Fruit fly (Drosophila melanogaster) whole organism, wandering third instar larva: Measurements from ENCODE around the gene Nep6.

Source experiments
- CG9705 ChIP-seq: fragments of 200-800 bp; sonication (Bioruptor generic); optimal IDR thresholded peaks from 2 replicates; lab custom pipeline; 2018; ENCODE audit warnings: missing biosample characterization, mild to moderate bottlenecking, missing genetic modification characterization
- Dfd ChIP-seq: fragments of >200 bp; optimal IDR thresholded peaks from 2 replicates; lab custom pipeline; 2017; ENCODE audit warnings: missing biosample characterization, missing genetic modification characterization

DNA sequence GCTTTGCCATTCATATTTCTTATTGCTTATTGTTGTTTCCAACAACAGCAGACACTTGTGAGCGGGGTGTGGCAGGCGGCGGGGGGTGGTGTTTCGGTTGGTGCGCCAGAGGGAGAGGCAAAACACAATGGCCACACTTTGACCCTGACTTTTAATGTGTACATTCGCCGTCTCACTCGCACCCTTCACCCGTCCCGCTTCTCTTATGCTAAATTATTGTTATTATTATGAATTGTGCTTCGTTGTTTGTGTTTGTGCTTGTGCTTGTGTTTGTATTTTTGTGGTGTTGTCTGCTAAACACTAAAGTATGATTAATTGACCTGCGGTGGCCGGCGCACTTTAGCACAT, 45.1 kb upstream of the Nep6 start:
- TF ChIP-seq CG9705 (GFP tag; lab: Kevin White, UChicago) (no peak), Dfd (GFP tag; lab: Kevin White, UChicago) (no peak)
